Worm (Caenorhabditis elegans): ENCODE measurements around the gene nas-15.

nas-15 gene

ce11 chrX:780027-780426 is 2.5 kb downstream of the nas-15 start:
- TF ChIP-seq ceh-13 (GFP tag; optimal IDR thresholded peaks at IDR 0.05) (no peak), tra-4 (tag; optimal IDR thresholded peaks at IDR 0.05) (no peak), hmg-4 (GFP tag; optimal IDR thresholded peaks at IDR 0.05) (no peak), pes-1 (GFP tag; IDR thresholded peaks at IDR 0.05) (no peak), ets-7 (tag; optimal IDR thresholded peaks at IDR 0.05) (no peak), scrt-1 (GFP tag; IDR thresholded peaks at IDR 0.05) (no peak), tbx-37 (GFP tag; conservative IDR thresholded peaks at IDR 0.05) (no peak), F13C5.2 (tag; optimal IDR thresholded peaks at IDR 0.05) (no peak), B0310.2 (tag; optimal IDR thresholded peaks at IDR 0.05) (no peak)

ce11 chrX:784853-785252 is 7.3 kb downstream of the nas-15 start, which contains the start of gene T04G9.6:
TSS of gene T04G9.6 (minus strand) at chrX:784953.
- TF ChIP-seq tra-4 (tag; optimal IDR thresholded peaks at IDR 0.05) (no peak), ceh-36 (tag; optimal IDR thresholded peaks at IDR 0.05) (no peak), ama-1 (optimal IDR thresholded peaks at IDR 0.05) (no peak), tbx-37 (GFP tag; conservative IDR thresholded peaks at IDR 0.05) (no peak), F13C5.2 (tag; optimal IDR thresholded peaks at IDR 0.05) (no peak), scrt-1 (GFP tag; IDR thresholded peaks at IDR 0.05) (no peak), hmbx-1 (tag; optimal IDR thresholded peaks at IDR 0.05) (no peak), ets-7 (tag; optimal IDR thresholded peaks at IDR 0.05) (no peak), pes-1 (GFP tag; IDR thresholded peaks at IDR 0.05) (no peak), tbx-11 (GFP tag; IDR thresholded peaks at IDR 0.05) (no peak), hnd-1 (tag; optimal IDR thresholded peaks at IDR 0.05) (no peak), B0310.2 (tag; optimal IDR thresholded peaks at IDR 0.05) (no peak), hmg-4 (GFP tag; optimal IDR thresholded peaks at IDR 0.05) (no peak), sea-1 (GFP tag; conservative IDR thresholded peaks at IDR 0.05) (no peak), ceh-13 (GFP tag; optimal IDR thresholded peaks at IDR 0.05) (no peak), flt-1 (GFP tag; IDR thresholded peaks at IDR 0.05) (no peak), aly-1 (tag; optimal IDR thresholded peaks at IDR 0.05) (no peak)

- TF ChIP-seq scrt-1 (GFP tag; IDR thresholded peaks at IDR 0.05): no peak
- TF ChIP-seq sea-1 (GFP tag; conservative IDR thresholded peaks at IDR 0.05): no peak
- no peak for TF ChIP-seq F13C5.2 (tag; optimal IDR thresholded peaks at IDR 0.05)
- TF ChIP-seq pes-1 (GFP tag; IDR thresholded peaks at IDR 0.05): no peak
- TF ChIP-seq aly-1 (tag; optimal IDR thresholded peaks at IDR 0.05): no peak
- TF ChIP-seq tra-4 (tag; optimal IDR thresholded peaks at IDR 0.05): no peak
- no peak for TF ChIP-seq ceh-36 (tag; optimal IDR thresholded peaks at IDR 0.05)
- no peak for TF ChIP-seq ceh-13 (GFP tag; optimal IDR thresholded peaks at IDR 0.05)
- TF ChIP-seq tbx-11 (GFP tag; IDR thresholded peaks at IDR 0.05): no peak
- TF ChIP-seq hmbx-1 (tag; optimal IDR thresholded peaks at IDR 0.05): no peak
- TF ChIP-seq ets-7 (tag; optimal IDR thresholded peaks at IDR 0.05): no peak
- TF ChIP-seq flt-1 (GFP tag; IDR thresholded peaks at IDR 0.05): no peak
Observed at ce11 chrX:785368-785767, 7.8 kb downstream of the nas-15 start.

ce11 chrX:787992-788391 is 10.5 kb downstream of the nas-15 start, which contains the start of gene attf-5:
TSS of gene attf-5 (plus strand) at chrX:788353.
- no peak for TF ChIP-seq sea-1 (GFP tag; conservative IDR thresholded peaks at IDR 0.05)
- TF ChIP-seq F13C5.2 (tag; optimal IDR thresholded peaks at IDR 0.05): no peak
- TF ChIP-seq pes-1 (GFP tag; IDR thresholded peaks at IDR 0.05): no peak
- no peak for TF ChIP-seq B0310.2 (tag; optimal IDR thresholded peaks at IDR 0.05)
- TF ChIP-seq ets-7 (tag; optimal IDR thresholded peaks at IDR 0.05): no peak
- no peak for TF ChIP-seq ama-1 (optimal IDR thresholded peaks at IDR 0.05)
- TF ChIP-seq hmbx-1 (tag; optimal IDR thresholded peaks at IDR 0.05): no peak
- TF ChIP-seq tbx-11 (GFP tag; IDR thresholded peaks at IDR 0.05): no peak
- TF ChIP-seq tbx-37 (GFP tag; conservative IDR thresholded peaks at IDR 0.05): no peak
- TF ChIP-seq hmg-4 (GFP tag; optimal IDR thresholded peaks at IDR 0.05): no peak
- TF ChIP-seq aly-1 (tag; optimal IDR thresholded peaks at IDR 0.05): no peak
- TF ChIP-seq ceh-13 (GFP tag; optimal IDR thresholded peaks at IDR 0.05): no peak
- no peak for TF ChIP-seq hnd-1 (tag; optimal IDR thresholded peaks at IDR 0.05)
- no peak for TF ChIP-seq tra-4 (tag; optimal IDR thresholded peaks at IDR 0.05)
- TF ChIP-seq ceh-36 (tag; optimal IDR thresholded peaks at IDR 0.05): no peak
- TF ChIP-seq flt-1 (GFP tag; IDR thresholded peaks at IDR 0.05): no peak
- TF ChIP-seq scrt-1 (GFP tag; IDR thresholded peaks at IDR 0.05): no peak

- TF ChIP-seq ceh-13 (GFP tag; optimal IDR thresholded peaks at IDR 0.05): no peak
- no peak for TF ChIP-seq ets-7 (tag; optimal IDR thresholded peaks at IDR 0.05)
- TF ChIP-seq scrt-1 (GFP tag; IDR thresholded peaks at IDR 0.05): no peak
- no peak for TF ChIP-seq B0310.2 (tag; optimal IDR thresholded peaks at IDR 0.05)
- TF ChIP-seq F13C5.2 (tag; optimal IDR thresholded peaks at IDR 0.05): no peak
- no peak for TF ChIP-seq hmbx-1 (tag; optimal IDR thresholded peaks at IDR 0.05)
- TF ChIP-seq tbx-37 (GFP tag; conservative IDR thresholded peaks at IDR 0.05): no peak
- TF ChIP-seq hmg-4 (GFP tag; optimal IDR thresholded peaks at IDR 0.05): no peak
- TF ChIP-seq aly-1 (tag; optimal IDR thresholded peaks at IDR 0.05): no peak
- TF ChIP-seq hnd-1 (tag; optimal IDR thresholded peaks at IDR 0.05): no peak
Observed at ce11 chrX:789848-790247, 12.3 kb downstream of the nas-15 start.

ce11 chrX:790593-790992 is 13.1 kb downstream of the nas-15 start:
- TF ChIP-seq tbx-37 (GFP tag; conservative IDR thresholded peaks at IDR 0.05) (no peak), ets-7 (tag; optimal IDR thresholded peaks at IDR 0.05) (no peak), hmg-4 (GFP tag; optimal IDR thresholded peaks at IDR 0.05) (no peak), ceh-13 (GFP tag; optimal IDR thresholded peaks at IDR 0.05) (no peak), hmbx-1 (tag; optimal IDR thresholded peaks at IDR 0.05) (no peak), ceh-36 (tag; optimal IDR thresholded peaks at IDR 0.05) (no peak), F13C5.2 (tag; optimal IDR thresholded peaks at IDR 0.05) (no peak), aly-1 (tag; optimal IDR thresholded peaks at IDR 0.05) (no peak), ama-1 (optimal IDR thresholded peaks at IDR 0.05) (no peak), tra-4 (tag; optimal IDR thresholded peaks at IDR 0.05) (no peak), hnd-1 (tag; optimal IDR thresholded peaks at IDR 0.05) (no peak), sea-1 (GFP tag; conservative IDR thresholded peaks at IDR 0.05) (no peak), pes-1 (GFP tag; IDR thresholded peaks at IDR 0.05) (no peak), B0310.2 (tag; optimal IDR thresholded peaks at IDR 0.05) (no peak), tbx-11 (GFP tag; IDR thresholded peaks at IDR 0.05) (no peak), flt-1 (GFP tag; IDR thresholded peaks at IDR 0.05) (no peak)

- TF ChIP-seq hmg-4 (GFP tag; optimal IDR thresholded peaks at IDR 0.05) (no peak), tbx-37 (GFP tag; conservative IDR thresholded peaks at IDR 0.05) (no peak), ceh-36 (tag; optimal IDR thresholded peaks at IDR 0.05) (no peak), B0310.2 (tag; optimal IDR thresholded peaks at IDR 0.05) (no peak), ama-1 (optimal IDR thresholded peaks at IDR 0.05) (no peak), tra-4 (tag; optimal IDR thresholded peaks at IDR 0.05) (no peak), F13C5.2 (tag; optimal IDR thresholded peaks at IDR 0.05) (no peak), sea-1 (GFP tag; conservative IDR thresholded peaks at IDR 0.05) (no peak), flt-1 (GFP tag; IDR thresholded peaks at IDR 0.05) (no peak), hnd-1 (tag; optimal IDR thresholded peaks at IDR 0.05) (no peak), ceh-13 (GFP tag; optimal IDR thresholded peaks at IDR 0.05) (no peak), scrt-1 (GFP tag; IDR thresholded peaks at IDR 0.05) (no peak), aly-1 (tag; optimal IDR thresholded peaks at IDR 0.05) (no peak), tbx-11 (GFP tag; IDR thresholded peaks at IDR 0.05) (no peak)
Observed at ce11 chrX:802478-802877, 25.0 kb downstream of the nas-15 start, which contains the start of gene gtr-1. TSS of gene gtr-1 (plus strand) at chrX:802778.
